Worm (Caenorhabditis elegans): ENCODE data around the gene B0361.3.

Gene B0361.3

ce11 chrIII:7281179-7281578, at the start of gene B0361.3:
TSS of gene B0361.3 (plus strand) at chrIII:7281462.
- TF ChIP-seq ets-7 (tag; optimal IDR thresholded peaks at IDR 0.05) = no peak
- no peak for TF ChIP-seq ceh-36 (tag; optimal IDR thresholded peaks at IDR 0.05)
- TF ChIP-seq ama-1 (optimal IDR thresholded peaks at IDR 0.05) = no peak
- TF ChIP-seq tra-4 (tag; optimal IDR thresholded peaks at IDR 0.05) = no peak
- no peak for TF ChIP-seq pes-1 (GFP tag; IDR thresholded peaks at IDR 0.05)
- TF ChIP-seq scrt-1 (GFP tag; IDR thresholded peaks at IDR 0.05) = no peak
- no peak for TF ChIP-seq ceh-13 (GFP tag; optimal IDR thresholded peaks at IDR 0.05)
- TF ChIP-seq flt-1 (GFP tag; IDR thresholded peaks at IDR 0.05) = no peak
- TF ChIP-seq tbx-37 (GFP tag; conservative IDR thresholded peaks at IDR 0.05) = no peak
- no peak for TF ChIP-seq hmg-4 (GFP tag; optimal IDR thresholded peaks at IDR 0.05)
- TF ChIP-seq B0310.2 (tag; optimal IDR thresholded peaks at IDR 0.05) = no peak
- TF ChIP-seq sea-1 (GFP tag; conservative IDR thresholded peaks at IDR 0.05) = no peak
- no peak for TF ChIP-seq hnd-1 (tag; optimal IDR thresholded peaks at IDR 0.05)
- no peak for TF ChIP-seq hmbx-1 (tag; optimal IDR thresholded peaks at IDR 0.05)

DNA sequence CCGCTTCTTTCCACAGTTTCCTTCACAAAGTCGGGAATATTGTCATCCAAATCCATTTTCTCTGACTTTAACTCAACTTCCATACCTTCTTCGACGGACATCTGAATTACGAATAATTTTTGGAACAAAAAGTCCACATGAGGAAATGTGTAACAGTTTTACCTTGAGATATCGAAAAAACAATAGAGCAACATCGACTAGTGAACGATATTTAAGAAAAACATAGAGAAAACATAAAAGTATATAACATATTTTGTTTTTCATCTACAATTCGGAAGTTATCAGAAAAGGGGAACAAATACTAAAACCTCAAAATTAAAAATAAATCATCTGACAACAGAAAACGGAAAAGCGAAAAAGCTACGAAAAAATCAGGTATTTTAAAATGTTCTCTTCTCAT, 48.5 kb upstream of the B0361.3 start, which contains the start of gene adr-2:
Gene adr-2 (minus strand): TSS at position 101 of the 400 bp plus-strand sequence.
- TF ChIP-seq ceh-36 (tag; optimal IDR thresholded peaks at IDR 0.05) = no peak
- no peak for TF ChIP-seq B0310.2 (tag; optimal IDR thresholded peaks at IDR 0.05)
- TF ChIP-seq hmg-4 (GFP tag; optimal IDR thresholded peaks at IDR 0.05) = no peak
- no peak for TF ChIP-seq tbx-11 (GFP tag; IDR thresholded peaks at IDR 0.05)
- no peak for TF ChIP-seq flt-1 (GFP tag; IDR thresholded peaks at IDR 0.05)
- TF ChIP-seq ceh-13 (GFP tag; optimal IDR thresholded peaks at IDR 0.05) = no peak
- no peak for TF ChIP-seq hmbx-1 (tag; optimal IDR thresholded peaks at IDR 0.05)
- TF ChIP-seq F13C5.2 (tag; optimal IDR thresholded peaks at IDR 0.05) = no peak
- TF ChIP-seq tra-4 (tag; optimal IDR thresholded peaks at IDR 0.05) = no peak
- TF ChIP-seq tbx-37 (GFP tag; conservative IDR thresholded peaks at IDR 0.05) = no peak
- TF ChIP-seq scrt-1 (GFP tag; IDR thresholded peaks at IDR 0.05) = no peak

- TF ChIP-seq ama-1 (optimal IDR thresholded peaks at IDR 0.05) (no peak), ceh-13 (GFP tag; optimal IDR thresholded peaks at IDR 0.05) (no peak), ets-7 (tag; optimal IDR thresholded peaks at IDR 0.05) (no peak), sea-1 (GFP tag; conservative IDR thresholded peaks at IDR 0.05) (no peak), B0310.2 (tag; optimal IDR thresholded peaks at IDR 0.05) (no peak), pes-1 (GFP tag; IDR thresholded peaks at IDR 0.05) (no peak), tbx-37 (GFP tag; conservative IDR thresholded peaks at IDR 0.05) (no peak)
These were observed 47.1 kb upstream of the B0361.3 start, which contains the start of gene ndus-8 for ce11 chrIII:7234148-7234547. TSS of gene ndus-8 (minus strand) at chrIII:7234202.

DNA sequence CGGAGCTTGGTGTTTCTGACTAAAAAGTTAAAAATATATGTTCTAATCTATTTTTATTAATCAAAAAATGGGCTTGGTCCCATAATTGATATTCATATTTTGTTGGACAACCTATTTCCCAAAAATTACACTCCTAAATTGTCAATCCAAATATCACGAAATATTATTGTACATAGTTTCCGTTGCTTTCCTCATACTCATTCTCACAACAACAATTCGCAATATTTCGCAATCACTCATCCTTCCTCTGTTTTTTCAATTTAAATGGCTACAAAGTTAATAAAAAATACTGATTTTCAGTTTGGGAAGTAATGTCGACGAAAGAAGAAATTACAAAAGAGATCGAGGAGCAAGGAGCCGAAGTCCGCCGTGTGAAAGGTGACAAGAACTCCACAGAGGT, 42.5 kb upstream of the B0361.3 start, which contains the start of gene pars-1:
Gene pars-1 (plus strand): TSS at position 301 of the 400 bp plus-strand sequence.
- no peak for TF ChIP-seq tra-4 (tag; optimal IDR thresholded peaks at IDR 0.05)
- TF ChIP-seq B0310.2 (tag; optimal IDR thresholded peaks at IDR 0.05) = no peak
- TF ChIP-seq aly-1 (tag; optimal IDR thresholded peaks at IDR 0.05) = no peak
- no peak for TF ChIP-seq hmbx-1 (tag; optimal IDR thresholded peaks at IDR 0.05)
- no peak for TF ChIP-seq scrt-1 (GFP tag; IDR thresholded peaks at IDR 0.05)
- TF ChIP-seq tbx-37 (GFP tag; conservative IDR thresholded peaks at IDR 0.05) = no peak
- TF ChIP-seq ceh-13 (GFP tag; optimal IDR thresholded peaks at IDR 0.05) = no peak
- TF ChIP-seq hmg-4 (GFP tag; optimal IDR thresholded peaks at IDR 0.05) = no peak
- no peak for TF ChIP-seq flt-1 (GFP tag; IDR thresholded peaks at IDR 0.05)
- TF ChIP-seq ceh-36 (tag; optimal IDR thresholded peaks at IDR 0.05) = no peak
- TF ChIP-seq ama-1 (optimal IDR thresholded peaks at IDR 0.05) = no peak
- no peak for TF ChIP-seq ets-7 (tag; optimal IDR thresholded peaks at IDR 0.05)
- TF ChIP-seq hnd-1 (tag; optimal IDR thresholded peaks at IDR 0.05) = no peak
- TF ChIP-seq tbx-11 (GFP tag; IDR thresholded peaks at IDR 0.05) = no peak

DNA sequence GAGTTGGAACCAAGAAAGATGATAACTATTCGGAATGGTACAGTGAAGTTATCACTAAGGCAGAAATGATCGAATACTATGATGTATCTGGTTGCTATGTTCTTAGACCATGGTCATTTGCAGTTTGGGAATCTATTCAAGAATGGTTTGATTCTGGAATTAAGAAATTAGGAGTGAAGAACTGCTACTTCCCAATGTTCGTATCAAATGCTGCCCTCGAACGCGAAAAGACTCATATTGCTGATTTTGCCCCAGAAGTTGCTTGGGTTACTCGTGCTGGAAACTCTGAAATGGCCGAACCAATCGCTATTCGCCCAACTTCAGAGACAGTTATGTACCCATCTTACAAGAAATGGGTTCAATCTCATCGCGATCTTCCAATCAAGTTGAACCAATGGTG, 41.8 kb upstream of the B0361.3 start:
- TF ChIP-seq ets-7 (tag; optimal IDR thresholded peaks at IDR 0.05) (no peak), hmbx-1 (tag; optimal IDR thresholded peaks at IDR 0.05) (no peak), aly-1 (tag; optimal IDR thresholded peaks at IDR 0.05) (no peak), pes-1 (GFP tag; IDR thresholded peaks at IDR 0.05) (no peak), F13C5.2 (tag; optimal IDR thresholded peaks at IDR 0.05) (no peak), flt-1 (GFP tag; IDR thresholded peaks at IDR 0.05) (no peak), B0310.2 (tag; optimal IDR thresholded peaks at IDR 0.05) (no peak), tbx-37 (GFP tag; conservative IDR thresholded peaks at IDR 0.05) (no peak), ceh-13 (GFP tag; optimal IDR thresholded peaks at IDR 0.05) (no peak), hnd-1 (tag; optimal IDR thresholded peaks at IDR 0.05) (no peak), tra-4 (tag; optimal IDR thresholded peaks at IDR 0.05) (no peak), ama-1 (optimal IDR thresholded peaks at IDR 0.05) (no peak), hmg-4 (GFP tag; optimal IDR thresholded peaks at IDR 0.05) (no peak), scrt-1 (GFP tag; IDR thresholded peaks at IDR 0.05) (no peak), tbx-11 (GFP tag; IDR thresholded peaks at IDR 0.05) (no peak), ceh-36 (tag; optimal IDR thresholded peaks at IDR 0.05) (no peak), sea-1 (GFP tag; conservative IDR thresholded peaks at IDR 0.05) (no peak)

DNA sequence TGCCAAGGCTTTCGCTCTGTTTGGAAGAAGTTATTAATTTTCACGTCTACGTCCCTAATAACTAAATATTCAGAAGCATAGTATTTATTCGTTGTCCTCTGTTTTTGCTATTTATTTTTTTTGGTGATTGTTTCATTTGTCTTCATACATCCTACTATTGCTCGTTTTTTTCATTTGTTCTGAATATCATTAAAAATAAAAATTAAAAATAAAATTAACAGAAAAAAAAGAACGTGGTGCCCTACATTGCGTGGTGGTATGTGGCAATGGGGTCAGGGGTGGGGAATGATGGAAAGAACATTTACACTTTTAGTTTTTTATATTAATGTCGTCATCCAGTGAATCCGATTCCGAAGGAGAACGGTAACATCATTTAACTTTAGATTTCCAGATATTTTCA, 40.2 kb upstream of the B0361.3 start, which contains the start of gene ztf-31:
Gene ztf-31 (plus strand): TSS at position 301 of the 400 bp plus-strand sequence.
- TF ChIP-seq ceh-36 (tag; optimal IDR thresholded peaks at IDR 0.05) = no peak
- TF ChIP-seq hmbx-1 (tag; optimal IDR thresholded peaks at IDR 0.05) = no peak
- TF ChIP-seq F13C5.2 (tag; optimal IDR thresholded peaks at IDR 0.05) = no peak
- no peak for TF ChIP-seq hmg-4 (GFP tag; optimal IDR thresholded peaks at IDR 0.05)
- TF ChIP-seq ets-7 (tag; optimal IDR thresholded peaks at IDR 0.05) = no peak
- no peak for TF ChIP-seq tbx-11 (GFP tag; IDR thresholded peaks at IDR 0.05)
- TF ChIP-seq ama-1 (optimal IDR thresholded peaks at IDR 0.05) = no peak
- no peak for TF ChIP-seq pes-1 (GFP tag; IDR thresholded peaks at IDR 0.05)
- TF ChIP-seq ceh-13 (GFP tag; optimal IDR thresholded peaks at IDR 0.05) = no peak

ce11 chrIII:7242988-7243387, 38.3 kb upstream of the B0361.3 start, which contains the start of gene osm-10:
TSS of gene osm-10 (plus strand) at chrIII:7243280.
- TF ChIP-seq B0310.2 (tag; optimal IDR thresholded peaks at IDR 0.05) (no peak), tbx-37 (GFP tag; conservative IDR thresholded peaks at IDR 0.05) (no peak)

DNA sequence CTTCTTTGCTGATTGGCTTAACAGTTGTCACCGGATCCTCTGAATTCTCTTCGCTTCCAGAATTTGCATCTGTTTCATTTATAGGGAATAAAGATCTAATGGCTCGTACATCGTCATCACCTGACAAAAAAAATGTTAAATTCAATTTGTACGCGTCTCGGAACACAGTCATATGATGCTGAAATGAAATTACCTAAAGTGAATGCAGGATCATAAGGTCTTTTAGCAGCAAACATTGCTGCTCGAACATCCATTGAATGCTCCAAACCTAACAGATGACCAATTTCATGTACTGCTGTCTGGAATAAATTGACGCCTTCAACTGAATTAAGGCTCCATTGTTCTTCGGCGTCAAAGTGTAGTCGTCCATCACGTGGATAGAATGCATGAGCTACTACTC, 34.9 kb upstream of the B0361.3 start:
- no peak for TF ChIP-seq aly-1 (tag; optimal IDR thresholded peaks at IDR 0.05)
- TF ChIP-seq pes-1 (GFP tag; IDR thresholded peaks at IDR 0.05) = no peak
- no peak for TF ChIP-seq tbx-11 (GFP tag; IDR thresholded peaks at IDR 0.05)
- no peak for TF ChIP-seq hmbx-1 (tag; optimal IDR thresholded peaks at IDR 0.05)
- TF ChIP-seq hmg-4 (GFP tag; optimal IDR thresholded peaks at IDR 0.05) = no peak
- no peak for TF ChIP-seq tra-4 (tag; optimal IDR thresholded peaks at IDR 0.05)
- no peak for TF ChIP-seq F13C5.2 (tag; optimal IDR thresholded peaks at IDR 0.05)
- TF ChIP-seq sea-1 (GFP tag; conservative IDR thresholded peaks at IDR 0.05) = no peak
- no peak for TF ChIP-seq scrt-1 (GFP tag; IDR thresholded peaks at IDR 0.05)
- no peak for TF ChIP-seq ets-7 (tag; optimal IDR thresholded peaks at IDR 0.05)
- no peak for TF ChIP-seq ceh-36 (tag; optimal IDR thresholded peaks at IDR 0.05)
- TF ChIP-seq B0310.2 (tag; optimal IDR thresholded peaks at IDR 0.05) = no peak
- no peak for TF ChIP-seq ceh-13 (GFP tag; optimal IDR thresholded peaks at IDR 0.05)
- no peak for TF ChIP-seq ama-1 (optimal IDR thresholded peaks at IDR 0.05)
- TF ChIP-seq flt-1 (GFP tag; IDR thresholded peaks at IDR 0.05) = no peak
- TF ChIP-seq hnd-1 (tag; optimal IDR thresholded peaks at IDR 0.05) = no peak
- TF ChIP-seq tbx-37 (GFP tag; conservative IDR thresholded peaks at IDR 0.05) = no peak

All from whole organism, early embryonic.